Worm (Caenorhabditis elegans) whole organism, L2 larva: ENCODE data around the gene mau-8.

ENCODE experiments used
- F13H6.1 ChIP-seq: sonication (generic microtip); optimal IDR thresholded peaks from 2 replicates; lab custom pipeline; 2016; ENCODE audit warnings: missing genetic modification characterization, missing compliant biosample characterization
- alr-1 ChIP-seq: fragments of 150-350 bp; optimal IDR thresholded peaks from 2 replicates; lab custom pipeline; 2014; ENCODE audit warnings: missing biosample characterization, missing genetic modification characterization
- ama-1 ChIP-seq: fragments of 150-350 bp; optimal IDR thresholded peaks from 2 replicates; lab custom pipeline; 2018; ENCODE audit warnings: inconsistent platforms
- ceh-16 ChIP-seq: fragments of 150-350 bp; optimal IDR thresholded peaks from 2 replicates; lab custom pipeline; 2014; ENCODE audit warnings: missing biosample characterization, missing genetic modification characterization
- ceh-82 ChIP-seq: fragments of 150-350 bp; optimal IDR thresholded peaks from 2 replicates; lab custom pipeline; 2014; ENCODE audit warnings: missing biosample characterization, missing genetic modification characterization
- crh-2 ChIP-seq: sonication (generic microtip); optimal IDR thresholded peaks from 2 replicates; lab custom pipeline; 2017; ENCODE audit warnings: missing biosample characterization, missing genetic modification characterization
- dmd-4 ChIP-seq: sonication (generic microtip); optimal IDR thresholded peaks from 2 replicates; lab custom pipeline; 2017; ENCODE audit warnings: missing biosample characterization, missing genetic modification characterization
- egl-27 ChIP-seq: sonication (generic microtip); optimal IDR thresholded peaks from 3 replicates; lab custom pipeline; 2017; ENCODE audit warnings: missing biosample characterization, missing genetic modification reagents, missing genetic modification characterization
- elt-1 ChIP-seq: fragments of 150-350 bp; optimal IDR thresholded peaks from 2 replicates; lab custom pipeline; 2014; ENCODE audit warnings: missing biosample characterization, missing genetic modification characterization
- elt-3 ChIP-seq: sonication (generic microtip); optimal IDR thresholded peaks from 2 replicates; lab custom pipeline; 2017; ENCODE audit warnings: missing biosample characterization, missing genetic modification characterization
- fos-1 ChIP-seq: fragments of 150-350 bp; optimal IDR thresholded peaks from 2 replicates; lab custom pipeline; 2014; ENCODE audit warnings: missing biosample characterization, missing genetic modification characterization
- gmeb-1 ChIP-seq: fragments of 150-350 bp; optimal IDR thresholded peaks from 2 replicates; lab custom pipeline; 2014; ENCODE audit warnings: missing biosample characterization, missing genetic modification characterization
- lin-13 ChIP-seq: fragments of 150-350 bp; optimal IDR thresholded peaks from 2 replicates; lab custom pipeline; 2014; ENCODE audit warnings: missing biosample characterization, missing genetic modification reagents, missing genetic modification characterization
- lin-39 ChIP-seq: fragments of 150-350 bp; optimal IDR thresholded peaks from 2 replicates; lab custom pipeline; 2014; ENCODE audit warnings: missing biosample characterization, missing genetic modification reagents, missing genetic modification characterization
- lsy-2 ChIP-seq, 2 experiments: fragments of 150-350 bp in 1 of 2; sonication (generic microtip) in 1 of 2; optimal IDR thresholded peaks; 2 replicates each; lab custom pipeline; 2014 to 2017; ENCODE audit warnings: missing biosample characterization in 2 of 2, missing genetic modification characterization in 2 of 2
- mab-5 ChIP-seq: fragments of 150-350 bp; optimal IDR thresholded peaks from 2 replicates; lab custom pipeline; 2014; ENCODE audit warnings: missing biosample characterization, missing genetic modification characterization
- mbf-1 ChIP-seq: sonication (generic microtip); optimal IDR thresholded peaks from 2 replicates; lab custom pipeline; 2017; ENCODE audit warnings: missing biosample characterization, missing genetic modification characterization
- nhr-10 ChIP-seq: sonication (generic microtip); optimal IDR thresholded peaks from 2 replicates; lab custom pipeline; 2017; ENCODE audit warnings: missing biosample characterization, missing genetic modification characterization
- nhr-11 ChIP-seq: fragments of 150-350 bp; optimal IDR thresholded peaks from 2 replicates; lab custom pipeline; 2014; ENCODE audit warnings: missing biosample characterization, missing genetic modification characterization
- nhr-12 ChIP-seq: fragments of 150-350 bp; optimal IDR thresholded peaks from 2 replicates; lab custom pipeline; 2014; ENCODE audit warnings: missing biosample characterization, missing genetic modification characterization
- nhr-129 ChIP-seq: fragments of 150-350 bp; optimal IDR thresholded peaks from 2 replicates; lab custom pipeline; 2014; ENCODE audit warnings: missing biosample characterization, missing genetic modification characterization
- nhr-21 ChIP-seq: fragments of 150-350 bp; optimal IDR thresholded peaks from 2 replicates; lab custom pipeline; 2014; ENCODE audit warnings: missing biosample characterization, missing genetic modification characterization
- nhr-237 ChIP-seq: fragments of 150-350 bp; optimal IDR thresholded peaks from 2 replicates; lab custom pipeline; 2014; ENCODE audit warnings: missing biosample characterization, missing genetic modification characterization
- nhr-25 ChIP-seq: fragments of 150-350 bp; sonication (generic microtip); optimal IDR thresholded peaks from 3 replicates; lab custom pipeline; 2014; ENCODE audit warnings: missing biosample characterization, missing genetic modification characterization
- nhr-6 ChIP-seq: fragments of 150-350 bp; optimal IDR thresholded peaks from 2 replicates; lab custom pipeline; 2014; ENCODE audit warnings: missing biosample characterization, missing genetic modification characterization
- nhr-77 ChIP-seq: fragments of 150-350 bp; optimal IDR thresholded peaks from 2 replicates; lab custom pipeline; 2014; ENCODE audit warnings: missing biosample characterization, missing genetic modification characterization
- sem-4 ChIP-seq: fragments of 150-350 bp; optimal IDR thresholded peaks from 2 replicates; lab custom pipeline; 2014; ENCODE audit warnings: missing biosample characterization, missing genetic modification reagents, missing genetic modification characterization
- skn-1 ChIP-seq: sonication (generic microtip); optimal IDR thresholded peaks from 2 replicates; lab custom pipeline; 2017; ENCODE audit warnings: missing biosample characterization, missing genetic modification characterization
- sma-3 ChIP-seq: sonication (generic microtip); optimal IDR thresholded peaks from 2 replicates; lab custom pipeline; 2016; ENCODE audit warnings: missing genetic modification reagents, missing genetic modification characterization, missing compliant biosample characterization
- sma-9 ChIP-seq, 2 experiments: fragments of 150-350 bp in 1 of 2; sonication (generic microtip) in 1 of 2; optimal IDR thresholded peaks; 2 replicates each; lab custom pipeline; 2014 to 2016; ENCODE audit warnings: missing genetic modification characterization in 2 of 2, mild to moderate bottlenecking in 1 of 2, missing biosample characterization in 1 of 2, missing compliant biosample characterization in 1 of 2, missing genetic modification reagents in 1 of 2, moderate library complexity in 1 of 2
- snpc-4 ChIP-seq: fragments of 150-350 bp; optimal IDR thresholded peaks from 2 replicates; lab custom pipeline; 2014; ENCODE audit warnings: missing biosample characterization, missing genetic modification characterization
- unc-62 ChIP-seq: fragments of 150-350 bp; optimal IDR thresholded peaks from 2 replicates; lab custom pipeline; 2014; ENCODE audit warnings: missing biosample characterization, missing genetic modification reagents, missing genetic modification characterization
- zag-1 ChIP-seq: fragments of 150-350 bp; optimal IDR thresholded peaks from 2 replicates; lab custom pipeline; 2014; ENCODE audit warnings: missing biosample characterization, missing genetic modification characterization
- ztf-1 ChIP-seq: fragments of 200-800 bp; sonication (Bioruptor generic); conservative IDR thresholded peaks from 2 replicates; pipeline ENCODE4 v1.3.6; 2022; ENCODE audit warnings: missing genetic modification characterization, missing compliant biosample characterization

Gene mau-8

ce11 chrIV:13346078-13346477, 31.7 kb upstream of the mau-8 start:
- peak; percentile 9 for TF ChIP-seq F13H6.1 (tag; lab: Kevin White, UChicago)
- TF ChIP-seq ceh-82 (tag; lab: Kevin White, UChicago): no peak
- peak; percentile 63 for TF ChIP-seq nhr-129 (tag; lab: Kevin White, UChicago)
- peak; percentile 13 for TF ChIP-seq gmeb-1
- no peak for TF ChIP-seq skn-1
- TF ChIP-seq elt-3: no peak
- peak; percentile 73 for TF ChIP-seq fos-1
- TF ChIP-seq mbf-1 (tag; lab: Kevin White, UChicago): no peak
- no peak for TF ChIP-seq nhr-6
- peak; percentile 61 for TF ChIP-seq sma-9 (GFP tag; optimal IDR thresholded peaks at IDR 0.05; lab: Kevin White, UChicago)
- no peak for TF ChIP-seq sma-9 (tag; optimal IDR thresholded peaks at IDR 0.05; lab: Kevin White, UChicago)
- TF ChIP-seq, all 48 proteins: peak for 5

ce11 chrIV:13347232-13347715, 30.5 kb upstream of the mau-8 start, which contains the start of gene W02A2.9:
TSS of gene W02A2.9 (plus strand) at chrIV:13347665.
- TF ChIP-seq fos-1: peak; percentile 93
- no peak for TF ChIP-seq lin-39 (tag; lab: Kevin White, UChicago)
- no peak for TF ChIP-seq nhr-237 (tag; lab: Kevin White, UChicago)
- no peak for TF ChIP-seq nhr-6
- no peak for TF ChIP-seq mab-5 (tag; lab: Kevin White, UChicago)
- TF ChIP-seq sma-9 (GFP tag; optimal IDR thresholded peaks at IDR 0.05; lab: Kevin White, UChicago): peak; percentile 74
- TF ChIP-seq sma-9 (tag; optimal IDR thresholded peaks at IDR 0.05; lab: Kevin White, UChicago): no peak
- TF ChIP-seq nhr-21 (tag; lab: Kevin White, UChicago): no peak
- peak; percentile 43 for TF ChIP-seq crh-2 (tag; lab: Kevin White, UChicago)
- TF ChIP-seq alr-1 (tag; lab: Kevin White, UChicago): no peak
- no peak for TF ChIP-seq elt-3
- peak; percentile 30 for TF ChIP-seq nhr-129 (tag; lab: Kevin White, UChicago)
- TF ChIP-seq sem-4 (tag; lab: Kevin White, UChicago): no peak
- peak; percentile 21 for TF ChIP-seq gmeb-1
- TF ChIP-seq nhr-77 (tag; lab: Kevin White, UChicago): no peak
- TF ChIP-seq nhr-11 (tag; lab: Kevin White, UChicago): no peak
- no peak for TF ChIP-seq nhr-25 (tag; lab: Kevin White, UChicago)

ce11 chrIV:13348592-13348991, 29.2 kb upstream of the mau-8 start, which contains the start of gene W02A2.12:
TSS of gene W02A2.12 (minus strand) at chrIV:13348831.
- TF ChIP-seq nhr-12 (tag; lab: Kevin White, UChicago) (no peak), sma-9 (GFP tag; optimal IDR thresholded peaks at IDR 0.05; lab: Kevin White, UChicago) (no peak), sma-9 (tag; optimal IDR thresholded peaks at IDR 0.05; lab: Kevin White, UChicago) (no peak), elt-1 (tag; lab: Kevin White, UChicago) (no peak), lin-13 (no peak)

- TF ChIP-seq lsy-2 (tag; optimal IDR thresholded peaks at IDR 0.05; lab: Kevin White, UChicago): no peak
- no peak for TF ChIP-seq ceh-16 (tag; lab: Kevin White, UChicago)
- no peak for TF ChIP-seq elt-3
- TF ChIP-seq ztf-1 (GFP tag; lab: Robert Waterston, UW): no peak
- no peak for TF ChIP-seq alr-1 (tag; lab: Kevin White, UChicago)
- no peak for TF ChIP-seq skn-1
- no peak for TF ChIP-seq ceh-82 (tag; lab: Kevin White, UChicago)
- no peak for TF ChIP-seq egl-27 (tag; lab: Kevin White, UChicago)
- no peak for TF ChIP-seq nhr-11 (tag; lab: Kevin White, UChicago)
- no peak for TF ChIP-seq snpc-4 (tag; lab: Kevin White, UChicago)
- TF ChIP-seq mbf-1 (tag; lab: Kevin White, UChicago): no peak
- TF ChIP-seq sem-4 (tag; lab: Kevin White, UChicago): no peak
- no peak for TF ChIP-seq sma-3 (GFP tag; lab: Kevin White, UChicago)
- no peak for TF ChIP-seq unc-62 (GFP tag; lab: Kevin White, UChicago)
- no peak for TF ChIP-seq dmd-4 (tag; lab: Kevin White, UChicago)
- no peak for TF ChIP-seq zag-1
- no peak for TF ChIP-seq nhr-10 (tag; lab: Kevin White, UChicago)
- no peak for TF ChIP-seq nhr-237 (tag; lab: Kevin White, UChicago)
- no peak for TF ChIP-seq ama-1 (lab: Kevin White, UChicago)
- TF ChIP-seq gmeb-1: no peak
Measured at ce11 chrIV:13353143-13353773, 24.6 kb upstream of the mau-8 start, which contains the start of the genes rec-8 and mex-5. TSS of gene rec-8 (minus strand) at chrIV:13353193. TSS of gene mex-5 (plus strand) at chrIV:13353723.
